Worm (Caenorhabditis elegans) whole organism, early embryonic: Measurements from ENCODE around the gene cyn-10.

Experiments used
- B0310.2 ChIP-seq: sonication (generic microtip); optimal IDR thresholded peaks from 2 replicates; lab custom pipeline; 2016; ENCODE audit warnings: mild to moderate bottlenecking, missing genetic modification characterization, missing compliant biosample characterization
- F13C5.2 ChIP-seq: sonication (generic microtip); optimal IDR thresholded peaks from 2 replicates; lab custom pipeline; 2017; ENCODE audit warnings: mild to moderate bottlenecking, missing genetic modification characterization, inconsistent platforms, missing compliant biosample characterization
- aly-1 ChIP-seq: sonication (generic microtip); optimal IDR thresholded peaks from 2 replicates; lab custom pipeline; 2016; ENCODE audit warnings: missing genetic modification characterization, missing compliant biosample characterization
- ama-1 ChIP-seq: fragments of 150-350 bp; optimal IDR thresholded peaks from 2 replicates; lab custom pipeline; 2014
- ceh-13 ChIP-seq: fragments of 200-800 bp; sonication (Bioruptor generic); optimal IDR thresholded peaks from 2 replicates; lab custom pipeline; 2018; ENCODE audit warnings: mild to moderate bottlenecking, missing genetic modification characterization, missing compliant biosample characterization
- ceh-36 ChIP-seq: sonication (generic microtip); optimal IDR thresholded peaks from 2 replicates; lab custom pipeline; 2016; ENCODE audit warnings: missing genetic modification characterization, inconsistent platforms, missing compliant biosample characterization
- ets-7 ChIP-seq: sonication (generic microtip); optimal IDR thresholded peaks from 2 replicates; lab custom pipeline; 2016; ENCODE audit warnings: missing genotype, missing genetic modification characterization, missing compliant biosample characterization
- flt-1 ChIP-seq: fragments of 200-800 bp; sonication (Bioruptor generic); IDR thresholded peaks from 2 replicates; pipeline ENCODE4 v1.3.6; 2022; ENCODE audit warnings: missing genetic modification characterization, missing compliant biosample characterization
- hmbx-1 ChIP-seq: sonication (generic microtip); optimal IDR thresholded peaks from 2 replicates; lab custom pipeline; 2016; ENCODE audit warnings: mild to moderate bottlenecking, missing genetic modification characterization, missing compliant biosample characterization
- hmg-4 ChIP-seq: fragments of 200-800 bp; sonication (Bioruptor generic); optimal IDR thresholded peaks from 2 replicates; lab custom pipeline; 2018; ENCODE audit warnings: mild to moderate bottlenecking, missing genetic modification characterization, missing compliant biosample characterization
- hnd-1 ChIP-seq: sonication (generic microtip); optimal IDR thresholded peaks from 2 replicates; lab custom pipeline; 2016; ENCODE audit warnings: missing genetic modification characterization, missing compliant biosample characterization
- pes-1 ChIP-seq: fragments of 200-800 bp; sonication (Bioruptor generic); IDR thresholded peaks from 2 replicates; pipeline ENCODE4 v1.3.6; 2022; ENCODE audit warnings: missing genetic modification reagents, missing genetic modification characterization, missing compliant biosample characterization
- scrt-1 ChIP-seq: fragments of 200-800 bp; sonication (Bioruptor generic); IDR thresholded peaks from 2 replicates; pipeline ENCODE4 v1.3.6; 2022; ENCODE audit warnings: missing genetic modification characterization, missing compliant biosample characterization
- sea-1 ChIP-seq: fragments of 200-800 bp; sonication (Bioruptor generic); conservative IDR thresholded peaks from 2 replicates; pipeline ENCODE4 v1.3.6; 2022; ENCODE audit warnings: missing genetic modification characterization, missing compliant biosample characterization
- tbx-11 ChIP-seq: fragments of 200-800 bp; sonication (Bioruptor generic); IDR thresholded peaks from 2 replicates; pipeline ENCODE4 v1.3.6; 2022; ENCODE audit warnings: missing genetic modification characterization, missing compliant biosample characterization
- tbx-37 ChIP-seq: fragments of 200-800 bp; sonication (Bioruptor generic); conservative IDR thresholded peaks from 2 replicates; pipeline ENCODE4 v1.3.6; 2022; ENCODE audit warnings: missing genetic modification reagents, missing genetic modification characterization, missing compliant biosample characterization
- tra-4 ChIP-seq: sonication (generic microtip); optimal IDR thresholded peaks from 2 replicates; lab custom pipeline; 2017; ENCODE audit warnings: missing genetic modification characterization, missing compliant biosample characterization

Gene cyn-10

ce11 chrII:6876957-6877356 lies 36.2 kb downstream of the cyn-10 start, which contains the start of gene slc-36.5:
Gene slc-36.5 (minus strand): TSS chrII:6877057.
- no peak for TF ChIP-seq B0310.2 (tag; lab: Kevin White, UChicago)
- no peak for TF ChIP-seq tra-4 (tag; lab: Kevin White, UChicago)
- no peak for TF ChIP-seq hmg-4
- no peak for TF ChIP-seq hmbx-1 (tag; lab: Kevin White, UChicago)
- TF ChIP-seq ama-1 (lab: Kevin White, UChicago) = no peak
- no peak for TF ChIP-seq flt-1 (GFP tag; lab: Robert Waterston, UW)

ce11 chrII:6872493-6872892 lies 40.7 kb downstream of the cyn-10 start, which contains the start of gene C44B7.5:
Gene C44B7.5 (minus strand): TSS chrII:6872593.
- TF ChIP-seq F13C5.2 (no peak), ceh-36 (tag; lab: Kevin White, UChicago) (no peak), tra-4 (tag; lab: Kevin White, UChicago) (no peak), sea-1 (GFP tag; lab: Robert Waterston, UW) (no peak), pes-1 (GFP tag; lab: Robert Waterston, UW) (no peak), tbx-37 (GFP tag; lab: Robert Waterston, UW) (no peak), hmbx-1 (tag; lab: Kevin White, UChicago) (no peak), ama-1 (lab: Kevin White, UChicago) (no peak), flt-1 (GFP tag; lab: Robert Waterston, UW) (no peak), tbx-11 (no peak), hmg-4 (no peak), hnd-1 (no peak), scrt-1 (no peak), ceh-13 (GFP tag; lab: Kevin White, UChicago) (no peak), ets-7 (tag; lab: Kevin White, UChicago) (no peak), aly-1 (tag; lab: Kevin White, UChicago) (no peak), B0310.2 (tag; lab: Kevin White, UChicago) (no peak)

- TF ChIP-seq tbx-11 = no peak
- no peak for TF ChIP-seq hmbx-1 (tag; lab: Kevin White, UChicago)
Measured at ce11 chrII:6870803-6871202, 42.4 kb downstream of the cyn-10 start, which contains the start of gene clhm-1. Gene clhm-1 (minus strand): TSS chrII:6871009.

ce11 chrII:6863652-6864051 lies 49.5 kb downstream of the cyn-10 start, which contains the start of gene aff-1:
Gene aff-1 (minus strand): TSS chrII:6863752.
- no peak for TF ChIP-seq ama-1 (lab: Kevin White, UChicago)
- TF ChIP-seq flt-1 (GFP tag; lab: Robert Waterston, UW) = no peak
- no peak for TF ChIP-seq B0310.2 (tag; lab: Kevin White, UChicago)
- no peak for TF ChIP-seq sea-1 (GFP tag; lab: Robert Waterston, UW)
- TF ChIP-seq scrt-1 = no peak
- no peak for TF ChIP-seq ets-7 (tag; lab: Kevin White, UChicago)
